Worm (Caenorhabditis elegans): ENCODE results near the gene pqn-31.

Gene pqn-31

ce11 chrV:9122004-9122403, 12.6 kb downstream of the pqn-31 start, which contains the start of gene F21C10.13:
TSS of gene F21C10.13 (plus strand) at chrV:9122304.
- TF ChIP-seq tbx-37 (GFP tag; conservative IDR thresholded peaks at IDR 0.05): no peak
- no peak for TF ChIP-seq tra-4 (tag; optimal IDR thresholded peaks at IDR 0.05)
- no peak for TF ChIP-seq B0310.2 (tag; optimal IDR thresholded peaks at IDR 0.05)
- no peak for TF ChIP-seq F13C5.2 (tag; optimal IDR thresholded peaks at IDR 0.05)
- TF ChIP-seq scrt-1 (GFP tag; IDR thresholded peaks at IDR 0.05): no peak
- TF ChIP-seq sea-1 (GFP tag; conservative IDR thresholded peaks at IDR 0.05): no peak
- no peak for TF ChIP-seq hnd-1 (tag; optimal IDR thresholded peaks at IDR 0.05)
- no peak for TF ChIP-seq pes-1 (GFP tag; IDR thresholded peaks at IDR 0.05)
- no peak for TF ChIP-seq aly-1 (tag; optimal IDR thresholded peaks at IDR 0.05)
- no peak for TF ChIP-seq hmg-4 (GFP tag; optimal IDR thresholded peaks at IDR 0.05)
- TF ChIP-seq ceh-36 (tag; optimal IDR thresholded peaks at IDR 0.05): no peak
- no peak for TF ChIP-seq hmbx-1 (tag; optimal IDR thresholded peaks at IDR 0.05)
- TF ChIP-seq ama-1 (optimal IDR thresholded peaks at IDR 0.05): no peak
- no peak for TF ChIP-seq flt-1 (GFP tag; IDR thresholded peaks at IDR 0.05)
- no peak for TF ChIP-seq ceh-13 (GFP tag; optimal IDR thresholded peaks at IDR 0.05)
- no peak for TF ChIP-seq ets-7 (tag; optimal IDR thresholded peaks at IDR 0.05)
- no peak for TF ChIP-seq tbx-11 (GFP tag; IDR thresholded peaks at IDR 0.05)

- no peak for TF ChIP-seq F13C5.2 (tag; optimal IDR thresholded peaks at IDR 0.05)
- no peak for TF ChIP-seq aly-1 (tag; optimal IDR thresholded peaks at IDR 0.05)
Observed at ce11 chrV:9123186-9123585, 13.8 kb downstream of the pqn-31 start, which contains the start of gene F21C10.11. TSS of gene F21C10.11 (plus strand) at chrV:9123486.

DNA sequence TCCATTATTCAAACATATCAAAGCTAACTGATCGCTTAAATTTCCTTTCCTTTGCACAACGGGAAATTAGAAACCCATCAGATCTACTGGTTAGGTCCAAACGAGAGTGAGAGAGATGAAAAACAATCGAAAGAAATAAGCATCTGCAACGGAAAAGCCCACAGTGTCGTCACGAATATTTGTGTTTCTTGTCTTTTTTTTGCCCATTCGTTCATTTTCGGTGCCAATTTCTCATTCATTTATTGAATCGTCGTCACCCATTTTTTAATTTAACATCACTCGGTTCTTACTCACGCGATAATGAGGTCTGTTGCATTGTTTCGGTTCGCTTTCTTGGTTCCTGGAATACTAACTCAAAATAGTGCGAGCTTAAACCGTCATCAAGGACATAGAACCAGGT, 14.8 kb downstream of the pqn-31 start, which contains the start of gene F21C10.6:
F21C10.6 (plus strand) TSS at position 301 of the 400 bp plus-strand sequence.
- TF ChIP-seq hmbx-1 (tag; optimal IDR thresholded peaks at IDR 0.05) (no peak), ets-7 (tag; optimal IDR thresholded peaks at IDR 0.05) (no peak), tra-4 (tag; optimal IDR thresholded peaks at IDR 0.05) (no peak), hmg-4 (GFP tag; optimal IDR thresholded peaks at IDR 0.05) (no peak), ceh-36 (tag; optimal IDR thresholded peaks at IDR 0.05) (no peak), ceh-13 (GFP tag; optimal IDR thresholded peaks at IDR 0.05) (no peak), tbx-37 (GFP tag; conservative IDR thresholded peaks at IDR 0.05) (no peak), sea-1 (GFP tag; conservative IDR thresholded peaks at IDR 0.05) (no peak), tbx-11 (GFP tag; IDR thresholded peaks at IDR 0.05) (no peak), hnd-1 (tag; optimal IDR thresholded peaks at IDR 0.05) (no peak), F13C5.2 (tag; optimal IDR thresholded peaks at IDR 0.05) (no peak), pes-1 (GFP tag; IDR thresholded peaks at IDR 0.05) (no peak), flt-1 (GFP tag; IDR thresholded peaks at IDR 0.05) (no peak), scrt-1 (GFP tag; IDR thresholded peaks at IDR 0.05) (no peak), ama-1 (optimal IDR thresholded peaks at IDR 0.05) (no peak), aly-1 (tag; optimal IDR thresholded peaks at IDR 0.05) (no peak), B0310.2 (tag; optimal IDR thresholded peaks at IDR 0.05) (no peak)

DNA sequence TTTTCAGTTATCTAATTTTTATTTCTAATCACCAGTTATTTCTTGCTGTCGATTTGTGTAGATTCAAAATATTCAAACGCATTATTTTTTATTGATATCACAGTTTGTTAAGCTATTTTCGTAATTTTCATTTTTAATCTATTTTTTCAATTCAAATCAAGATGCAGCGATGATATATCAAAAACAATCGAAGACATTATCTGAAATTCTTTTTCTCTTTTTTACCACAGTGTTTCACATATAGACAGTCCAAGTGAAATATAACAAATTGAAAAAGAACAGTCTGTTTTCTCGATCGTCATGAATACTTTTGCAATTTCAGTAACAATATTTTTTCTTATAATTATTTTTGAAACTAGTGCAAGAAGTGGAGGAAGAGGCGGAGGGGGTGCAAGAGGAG, 16.0 kb downstream of the pqn-31 start, which contains the start of gene F21C10.5:
F21C10.5 (plus strand) TSS at position 301 of the 400 bp plus-strand sequence.
- TF ChIP-seq F13C5.2 (tag; optimal IDR thresholded peaks at IDR 0.05) (no peak), hnd-1 (tag; optimal IDR thresholded peaks at IDR 0.05) (no peak), ceh-13 (GFP tag; optimal IDR thresholded peaks at IDR 0.05) (no peak), B0310.2 (tag; optimal IDR thresholded peaks at IDR 0.05) (no peak), hmg-4 (GFP tag; optimal IDR thresholded peaks at IDR 0.05) (no peak), tbx-11 (GFP tag; IDR thresholded peaks at IDR 0.05) (no peak), scrt-1 (GFP tag; IDR thresholded peaks at IDR 0.05) (no peak), ets-7 (tag; optimal IDR thresholded peaks at IDR 0.05) (no peak), pes-1 (GFP tag; IDR thresholded peaks at IDR 0.05) (no peak), hmbx-1 (tag; optimal IDR thresholded peaks at IDR 0.05) (no peak), ceh-36 (tag; optimal IDR thresholded peaks at IDR 0.05) (no peak), aly-1 (tag; optimal IDR thresholded peaks at IDR 0.05) (no peak), flt-1 (GFP tag; IDR thresholded peaks at IDR 0.05) (no peak)

DNA sequence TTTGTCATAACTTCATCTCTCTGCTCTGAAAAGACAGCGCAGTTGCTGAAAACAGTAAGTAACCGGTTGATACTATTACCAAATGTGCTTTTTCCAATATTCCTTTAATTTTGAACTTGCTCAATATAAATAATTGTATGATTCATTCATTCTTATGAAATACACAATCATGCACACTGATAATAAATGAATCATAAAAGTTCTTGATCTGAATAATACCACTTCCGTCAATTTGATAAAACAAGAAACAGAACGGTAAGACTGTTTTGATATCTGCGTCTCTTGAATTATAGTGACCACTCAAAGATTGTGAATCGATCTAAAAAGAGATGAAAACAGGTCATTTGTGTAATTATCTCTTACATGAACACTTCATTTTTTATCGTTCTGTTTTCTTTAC, 16.9 kb downstream of the pqn-31 start, which contains the start of gene F21C10.4:
F21C10.4 (plus strand) TSS at position 301 of the 400 bp plus-strand sequence.
- TF ChIP-seq ama-1 (optimal IDR thresholded peaks at IDR 0.05) (no peak), tbx-11 (GFP tag; IDR thresholded peaks at IDR 0.05) (no peak), ceh-13 (GFP tag; optimal IDR thresholded peaks at IDR 0.05) (no peak), ceh-36 (tag; optimal IDR thresholded peaks at IDR 0.05) (no peak)

ce11 chrV:9127773-9128172, 18.4 kb downstream of the pqn-31 start, which contains the start of gene F21C10.3:
TSS of gene F21C10.3 (plus strand) at chrV:9128073.
- no peak for TF ChIP-seq hmg-4 (GFP tag; optimal IDR thresholded peaks at IDR 0.05)
- no peak for TF ChIP-seq F13C5.2 (tag; optimal IDR thresholded peaks at IDR 0.05)
- no peak for TF ChIP-seq hmbx-1 (tag; optimal IDR thresholded peaks at IDR 0.05)
- no peak for TF ChIP-seq hnd-1 (tag; optimal IDR thresholded peaks at IDR 0.05)
- no peak for TF ChIP-seq tbx-37 (GFP tag; conservative IDR thresholded peaks at IDR 0.05)
- no peak for TF ChIP-seq ets-7 (tag; optimal IDR thresholded peaks at IDR 0.05)
- TF ChIP-seq tbx-11 (GFP tag; IDR thresholded peaks at IDR 0.05): no peak
- TF ChIP-seq tra-4 (tag; optimal IDR thresholded peaks at IDR 0.05): no peak

ce11 chrV:9128562-9128961, 19.2 kb downstream of the pqn-31 start:
- TF ChIP-seq tbx-11 (GFP tag; IDR thresholded peaks at IDR 0.05) (no peak), B0310.2 (tag; optimal IDR thresholded peaks at IDR 0.05) (no peak), ceh-13 (GFP tag; optimal IDR thresholded peaks at IDR 0.05) (no peak), sea-1 (GFP tag; conservative IDR thresholded peaks at IDR 0.05) (no peak), hmbx-1 (tag; optimal IDR thresholded peaks at IDR 0.05) (no peak), aly-1 (tag; optimal IDR thresholded peaks at IDR 0.05) (no peak), pes-1 (GFP tag; IDR thresholded peaks at IDR 0.05) (no peak), flt-1 (GFP tag; IDR thresholded peaks at IDR 0.05) (no peak), ets-7 (tag; optimal IDR thresholded peaks at IDR 0.05) (no peak), ama-1 (optimal IDR thresholded peaks at IDR 0.05) (no peak), tra-4 (tag; optimal IDR thresholded peaks at IDR 0.05) (no peak), hnd-1 (tag; optimal IDR thresholded peaks at IDR 0.05) (no peak), ceh-36 (tag; optimal IDR thresholded peaks at IDR 0.05) (no peak), scrt-1 (GFP tag; IDR thresholded peaks at IDR 0.05) (no peak)

- TF ChIP-seq tbx-11 (GFP tag; IDR thresholded peaks at IDR 0.05) (no peak), flt-1 (GFP tag; IDR thresholded peaks at IDR 0.05) (no peak)
Observed at ce11 chrV:9130766-9131165, 21.4 kb downstream of the pqn-31 start, which contains the start of gene F21C10.19. TSS of gene F21C10.19 (plus strand) at chrV:9131066.

All from whole organism, early embryonic.